Fruit fly (Drosophila melanogaster) whole organism, embryonic: Measurements from ENCODE around the gene Cdk1.

ENCODE experiments used
- CG10431 ChIP-seq: fragments of 200-800 bp; sonication (Bioruptor generic); optimal IDR thresholded peaks from 3 replicates; lab custom pipeline; 2018; ENCODE audit warnings: missing biosample characterization, mild to moderate bottlenecking, missing genetic modification characterization
- CG17802 ChIP-seq: fragments of 200-800 bp; sonication (Bioruptor generic); optimal IDR thresholded peaks from 2 replicates; lab custom pipeline; 2018; ENCODE audit warnings: missing biosample characterization, mild to moderate bottlenecking, missing genetic modification characterization, moderate library complexity
- Med ChIP-seq: fragments of 200-800 bp; sonication (Bioruptor generic); peaks from one replicate; lab custom pipeline; 2016; ENCODE audit warnings: missing biosample characterization, missing genetic modification characterization, mild to moderate bottlenecking, inconsistent platforms, moderate library complexity
- fru ChIP-seq: fragments of >200 bp; optimal IDR thresholded peaks from 2 replicates; lab custom pipeline; 2017
- psq ChIP-seq: fragments of 200-800 bp; sonication (Bioruptor generic); optimal IDR thresholded peaks from 2 replicates; lab custom pipeline; 2017; ENCODE audit warnings: missing biosample characterization, missing genetic modification characterization
- sob ChIP-seq: fragments of 200-800 bp; sonication (Bioruptor generic); IDR thresholded peaks from 2 replicates; pipeline ENCODE4 v1.3.6; 2022; ENCODE audit warnings: missing biosample characterization, missing genetic modification characterization
- zen2 ChIP-seq: fragments of 200-800 bp; sonication (Bioruptor generic); IDR thresholded peaks from 3 replicates; pipeline ENCODE4 v1.3.6; 2022; ENCODE audit warnings: missing biosample characterization, missing genetic modification characterization; ENCODE audit not compliant: partially characterized antibody

DNA sequence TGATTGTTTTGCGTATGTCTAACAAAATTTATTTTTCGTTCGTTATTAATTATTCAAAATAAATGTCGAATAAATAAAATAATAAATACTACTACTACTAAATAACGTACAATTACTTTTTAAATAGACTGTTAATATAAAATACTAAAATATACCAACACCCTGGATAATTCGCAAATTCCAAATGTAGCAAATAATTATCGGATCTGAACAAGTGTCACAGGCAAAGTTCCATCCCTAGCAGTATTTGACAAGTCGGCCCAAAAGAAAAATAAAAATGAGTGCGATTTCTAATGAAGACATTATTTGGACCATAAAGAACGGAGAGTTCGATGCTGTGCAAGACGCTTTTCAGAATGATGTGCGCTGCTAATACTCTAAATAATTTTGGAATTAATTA, 44.7 kb downstream of the Cdk1 start, which contains the start of gene CG31715:
- TF ChIP-seq zen2 (GFP tag; lab: Robert Waterston, UW) (no peak), psq (GFP tag; lab: Kevin White, UChicago) (no peak), CG10431 (GFP tag; lab: Kevin White, UChicago) (no peak), CG17802 (no peak), Med (GFP tag; lab: Kevin White, UChicago) (peak; percentile 79), fru (lab: Kevin White, UChicago) (no peak), sob (no peak)
